Worm (Caenorhabditis elegans): ENCODE measurements around the gene C37E2.10.
A peak's percentile ranks its signal among the peaks of the same experiment; 100 is the strongest.

Gene C37E2.10

DNA sequence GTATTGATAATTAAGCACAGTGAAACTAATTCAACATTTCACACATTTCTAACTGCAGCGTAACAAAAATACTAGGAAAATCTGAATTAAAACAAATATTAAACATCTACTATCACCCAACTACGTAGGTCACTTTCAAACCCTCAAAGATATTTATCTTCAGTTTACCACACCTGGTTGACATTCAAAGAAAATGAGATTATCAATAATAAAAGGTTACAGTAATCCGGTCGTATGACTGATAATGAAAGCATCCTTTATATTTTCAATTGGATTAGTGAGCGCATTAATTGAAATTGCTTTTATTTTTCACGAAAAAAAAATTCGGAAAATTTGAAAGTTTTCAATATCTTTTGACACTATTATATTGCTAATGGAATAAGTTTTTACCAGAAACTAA, 3.7 kb downstream of the C37E2.10 start:
- no peak for TF ChIP-seq nhr-102 (tag; optimal IDR thresholded peaks at IDR 0.05)
- TF ChIP-seq madf-9 (GFP tag; conservative IDR thresholded peaks at IDR 0.05) = no peak
- no peak for TF ChIP-seq mdl-1 (tag; optimal IDR thresholded peaks at IDR 0.05)
- no peak for TF ChIP-seq nhr-77 (tag; optimal IDR thresholded peaks at IDR 0.05)
- no peak for TF ChIP-seq dmd-6 (GFP tag; IDR thresholded peaks at IDR 0.05)
- TF ChIP-seq ceh-44 (GFP tag; IDR thresholded peaks at IDR 0.05) = no peak
- no peak for TF ChIP-seq ztf-7 (tag; optimal IDR thresholded peaks at IDR 0.05)
- no peak for TF ChIP-seq nhr-6 (tag; optimal IDR thresholded peaks at IDR 0.05)
- TF ChIP-seq nhr-10 (tag; optimal IDR thresholded peaks at IDR 0.05) = no peak
- no peak for TF ChIP-seq lin-29 (GFP tag; IDR thresholded peaks at IDR 0.05)
- TF ChIP-seq zip-2 (tag; optimal IDR thresholded peaks at IDR 0.05) = no peak
- no peak for TF ChIP-seq mes-2 (tag; optimal IDR thresholded peaks at IDR 0.05; ENCODE audit: poor library complexity, severe bottlenecking)
- TF ChIP-seq F26F4.8 (GFP tag; conservative IDR thresholded peaks at IDR 0.05) = no peak
- TF ChIP-seq ZK337.2 (GFP tag; IDR thresholded peaks at IDR 0.05) = no peak
- TF ChIP-seq dmd-9 (GFP tag; IDR thresholded peaks at IDR 0.05) = no peak
- no peak for TF ChIP-seq daf-16 (GFP tag; optimal IDR thresholded peaks at IDR 0.05)
- TF ChIP-seq daf-16 (tag; optimal IDR thresholded peaks at IDR 0.05) = no peak
- no peak for TF ChIP-seq unc-130 (GFP tag; optimal IDR thresholded peaks at IDR 0.05)
- TF ChIP-seq skn-1 (tag; optimal IDR thresholded peaks at IDR 0.05) = no peak
- no peak for TF ChIP-seq hlh-30 (tag; optimal IDR thresholded peaks at IDR 0.05; ENCODE audit: insufficient read depth)

DNA sequence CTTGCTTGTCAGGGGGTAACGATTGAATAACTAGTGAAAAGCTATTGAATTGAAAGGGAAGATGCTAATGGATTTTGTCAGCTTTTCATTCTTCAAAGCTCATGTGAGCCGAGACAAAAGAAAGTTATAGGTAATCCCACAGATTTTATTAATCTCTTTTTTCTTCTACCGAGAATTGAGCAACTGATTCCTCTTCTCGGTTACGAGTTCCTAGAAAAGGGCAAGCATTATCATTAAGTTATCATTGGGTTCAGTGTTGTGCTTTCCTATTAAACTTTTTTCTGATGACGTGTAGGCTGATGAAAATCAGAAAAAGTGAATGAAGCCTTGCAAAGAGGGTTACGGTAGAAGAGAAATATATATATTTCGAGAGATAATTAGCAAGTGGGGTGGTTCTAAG, 6.8 kb downstream of the C37E2.10 start:
- TF ChIP-seq zag-1 (tag; optimal IDR thresholded peaks at IDR 0.05) (no peak), dpl-1 (GFP tag; optimal IDR thresholded peaks at IDR 0.05) (no peak), F10B5.3 (tag; optimal IDR thresholded peaks at IDR 0.05) (no peak), tra-1 (GFP tag; IDR thresholded peaks at IDR 0.05) (no peak), nhr-6 (tag; optimal IDR thresholded peaks at IDR 0.05) (no peak), F26F4.8 (GFP tag; conservative IDR thresholded peaks at IDR 0.05) (no peak), unc-39 (tag; optimal IDR thresholded peaks at IDR 0.05) (no peak), ces-1 (GFP tag; optimal IDR thresholded peaks at IDR 0.05) (no peak), mxl-2 (GFP tag; conservative IDR thresholded peaks at IDR 0.05) (no peak), ZK546.5 (tag; optimal IDR thresholded peaks at IDR 0.05) (no peak), ama-1 (optimal IDR thresholded peaks at IDR 0.05) (no peak), hmg-1.1 (GFP tag; IDR thresholded peaks at IDR 0.05) (no peak), ceh-20 (GFP tag; IDR thresholded peaks at IDR 0.05) (no peak), nhr-28 (tag; optimal IDR thresholded peaks at IDR 0.05) (no peak), ceh-62 (tag; optimal IDR thresholded peaks at IDR 0.05) (no peak), lir-3 (tag; optimal IDR thresholded peaks at IDR 0.05) (no peak), lin-13 (GFP tag; optimal IDR thresholded peaks at IDR 0.05) (no peak), dmd-9 (GFP tag; IDR thresholded peaks at IDR 0.05) (no peak)

DNA sequence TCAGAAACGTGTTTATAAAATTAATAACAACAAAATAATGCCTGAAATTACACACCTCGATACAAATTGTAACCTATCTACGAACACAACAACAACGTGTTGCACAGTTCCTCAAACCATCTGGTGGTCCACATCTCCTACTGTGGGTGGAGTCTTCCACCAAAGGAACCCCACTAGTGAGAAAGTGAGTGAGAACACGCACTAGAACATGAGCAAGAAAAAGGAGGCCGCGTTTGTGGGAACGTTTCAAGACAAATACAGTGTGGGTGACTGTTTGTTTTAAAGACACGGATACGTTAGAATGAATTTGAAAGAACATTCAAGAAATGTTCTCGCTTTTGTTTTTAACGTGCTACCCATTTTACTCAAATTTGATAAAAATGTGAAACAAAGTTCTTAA, 7.7 kb downstream of the C37E2.10 start, which contains the start of gene ceh-36:
Gene ceh-36 (minus strand): TSS at position 101 of the 400 bp plus-strand sequence.
- TF ChIP-seq aha-1 (tag) (peak; percentile 80), spr-1 (tag; optimal IDR thresholded peaks at IDR 0.05) (no peak)

DNA sequence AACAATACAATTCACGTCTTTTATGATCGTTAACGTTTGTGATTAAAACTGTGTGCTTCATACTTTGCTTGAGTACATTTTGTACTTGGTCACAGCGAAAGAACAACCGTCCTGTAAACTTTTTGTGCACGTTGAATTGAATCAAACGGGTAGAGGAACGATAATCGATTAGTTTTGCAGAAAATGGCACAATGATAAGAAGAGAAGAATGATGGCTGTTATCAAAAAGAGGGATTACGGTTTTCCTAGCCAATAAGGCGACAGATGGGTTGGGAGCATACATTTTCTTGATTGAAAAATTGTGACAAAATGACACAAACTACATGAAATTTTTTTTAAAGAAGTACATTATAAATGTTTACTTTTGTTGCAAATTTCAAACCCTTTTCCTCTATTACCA, 15.5 kb downstream of the C37E2.10 start:
- TF ChIP-seq lin-29 (GFP tag; IDR thresholded peaks at IDR 0.05) = no peak
- TF ChIP-seq mep-1 (tag; optimal IDR thresholded peaks at IDR 0.05) = no peak
- TF ChIP-seq hif-1 (tag; optimal IDR thresholded peaks at IDR 0.05) = no peak
- no peak for TF ChIP-seq ZK337.2 (GFP tag; IDR thresholded peaks at IDR 0.05)
- TF ChIP-seq F49E8.2 (tag; optimal IDR thresholded peaks at IDR 0.05; ENCODE audit: borderline replicate concordance) = no peak
- no peak for TF ChIP-seq snpc-1.2 (GFP tag; IDR thresholded peaks at IDR 0.05)
- TF ChIP-seq hlh-30 (tag; optimal IDR thresholded peaks at IDR 0.05; ENCODE audit: insufficient read depth) = no peak
- no peak for TF ChIP-seq nhr-48 (tag; optimal IDR thresholded peaks at IDR 0.05)
- no peak for TF ChIP-seq php-3 (GFP tag; IDR thresholded peaks at IDR 0.05)
- TF ChIP-seq daf-16 (GFP tag; optimal IDR thresholded peaks at IDR 0.05) = no peak
- TF ChIP-seq daf-16 (tag; optimal IDR thresholded peaks at IDR 0.05) = peak; percentile 14
- TF ChIP-seq cey-2 (tag; optimal IDR thresholded peaks at IDR 0.05; ENCODE audit: borderline replicate concordance, insufficient read depth) = no peak
- no peak for TF ChIP-seq spr-1 (tag; optimal IDR thresholded peaks at IDR 0.05)
- TF ChIP-seq daf-19 (GFP tag; conservative IDR thresholded peaks at IDR 0.05) = no peak
- TF ChIP-seq arid-1 (GFP tag; conservative IDR thresholded peaks at IDR 0.05) = no peak
- no peak for TF ChIP-seq Y48G9A.11 (GFP tag; IDR thresholded peaks at IDR 0.05)
- no peak for TF ChIP-seq spr-3 (GFP tag; optimal IDR thresholded peaks at IDR 0.05)
- no peak for TF ChIP-seq lin-1 (GFP tag; IDR thresholded peaks at IDR 0.05)

Data from whole organism, L4 larva.